Fruit fly (Drosophila melanogaster): ENCODE data around the gene Toll-4.

The Toll-4 gene

dm6 chr2L:9125418-9125928 lies 41.6 kb downstream of the Toll-4 start, which contains the start of gene CG32982:
Gene CG32982 (plus strand): TSS chr2L:9125737.
- TF ChIP-seq h (optimal IDR thresholded peaks at IDR 0.05) (no peak), insv (optimal IDR thresholded peaks at IDR 0.05) (no peak), ttk (optimal IDR thresholded peaks at IDR 0.05) (no peak), Sin3A (optimal IDR thresholded peaks at IDR 0.05) (no peak), Myc (optimal IDR thresholded peaks at IDR 0.05) (no peak), psq (optimal IDR thresholded peaks at IDR 0.05) (no peak)

dm6 chr2L:9127072-9127646 lies 43.3 kb downstream of the Toll-4 start:
- TF ChIP-seq Sin3A (optimal IDR thresholded peaks at IDR 0.05) (no peak), ttk (optimal IDR thresholded peaks at IDR 0.05) (no peak), insv (optimal IDR thresholded peaks at IDR 0.05) (no peak), h (optimal IDR thresholded peaks at IDR 0.05) (no peak), Myc (optimal IDR thresholded peaks at IDR 0.05) (no peak), psq (optimal IDR thresholded peaks at IDR 0.05) (no peak)

- TF ChIP-seq Myc (optimal IDR thresholded peaks at IDR 0.05), result no peak
- no peak for TF ChIP-seq ttk (optimal IDR thresholded peaks at IDR 0.05)
- TF ChIP-seq Sin3A (optimal IDR thresholded peaks at IDR 0.05), result no peak
- no peak for TF ChIP-seq h (optimal IDR thresholded peaks at IDR 0.05)
- no peak for TF ChIP-seq psq (optimal IDR thresholded peaks at IDR 0.05)
- TF ChIP-seq insv (optimal IDR thresholded peaks at IDR 0.05), result no peak
Measured at dm6 chr2L:9130934-9131333, 47.0 kb downstream of the Toll-4 start.

dm6 chr2L:9133169-9133568 lies 49.3 kb downstream of the Toll-4 start:
- TF ChIP-seq h (optimal IDR thresholded peaks at IDR 0.05), result no peak

- TF ChIP-seq h (optimal IDR thresholded peaks at IDR 0.05) (no peak), psq (optimal IDR thresholded peaks at IDR 0.05) (no peak), insv (optimal IDR thresholded peaks at IDR 0.05) (no peak), Myc (optimal IDR thresholded peaks at IDR 0.05) (no peak), Sin3A (optimal IDR thresholded peaks at IDR 0.05) (no peak), ttk (optimal IDR thresholded peaks at IDR 0.05) (no peak)
Measured at dm6 chr2L:9134209-9134608, 50.3 kb downstream of the Toll-4 start.

dm6 chr2L:9134940-9135339 lies 51.0 kb downstream of the Toll-4 start:
- TF ChIP-seq insv (optimal IDR thresholded peaks at IDR 0.05), result no peak
- no peak for TF ChIP-seq Myc (optimal IDR thresholded peaks at IDR 0.05)
- no peak for TF ChIP-seq psq (optimal IDR thresholded peaks at IDR 0.05)
- TF ChIP-seq h (optimal IDR thresholded peaks at IDR 0.05), result no peak
- no peak for TF ChIP-seq Sin3A (optimal IDR thresholded peaks at IDR 0.05)
- no peak for TF ChIP-seq ttk (optimal IDR thresholded peaks at IDR 0.05)

dm6 chr2L:9136712-9137111 lies 52.8 kb downstream of the Toll-4 start:
- TF ChIP-seq Sin3A (optimal IDR thresholded peaks at IDR 0.05) (no peak), psq (optimal IDR thresholded peaks at IDR 0.05) (no peak), ttk (optimal IDR thresholded peaks at IDR 0.05) (no peak), Myc (optimal IDR thresholded peaks at IDR 0.05) (no peak), insv (optimal IDR thresholded peaks at IDR 0.05) (no peak), h (optimal IDR thresholded peaks at IDR 0.05) (no peak)

Measured in Kc167 (cell line).